Fruit fly (Drosophila melanogaster) ovary, adult (tissue): ENCODE data around the gene Ugt35E1.

Experiments used
- CG17801 ChIP-seq: fragments of 200-800 bp; optimal IDR thresholded peaks from 2 replicates; lab custom pipeline; 2019; ENCODE audit warnings: missing biosample characterization, mild to moderate bottlenecking, missing genetic modification characterization, moderate library complexity; ENCODE audit not compliant: partially characterized antibody

Gene Ugt35E1

dm6 chr3R:11165974-11166373, at the start of gene Ugt35E1:
Gene Ugt35E1, minus strand, starts transcription at chr3R:11166074.
- no peak for TF ChIP-seq CG17801 (GFP tag; lab: Kevin White, UChicago)

DNA sequence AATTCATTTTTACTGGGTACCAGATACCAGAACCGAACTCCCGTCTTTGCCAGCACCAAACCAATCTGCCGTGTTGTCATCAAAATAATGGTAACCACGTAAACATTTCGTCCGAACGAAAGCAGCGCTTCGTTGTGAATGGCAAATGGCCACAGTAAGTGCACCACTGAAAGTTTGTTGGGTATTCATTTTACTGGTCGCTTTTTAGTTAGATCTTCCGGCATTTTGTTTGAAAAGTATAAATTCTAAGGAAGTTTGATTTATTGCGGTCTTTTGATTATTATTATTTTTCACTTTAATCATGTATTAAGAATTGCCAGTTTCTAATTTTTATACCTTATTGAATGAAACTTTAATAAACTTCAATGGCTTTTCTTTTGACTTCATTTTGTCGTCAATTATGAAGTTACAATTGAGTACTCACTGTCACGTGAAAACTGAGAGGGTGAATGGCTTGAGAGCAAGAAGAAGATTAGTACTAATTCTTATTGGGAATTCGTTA, 48.6 kb upstream of the Ugt35E1 start, which contains the start of gene ZnT86D:
TSS of gene ZnT86D (minus strand) at position 91 of the 502 bp plus-strand sequence.
- peak; percentile 82 for TF ChIP-seq CG17801 (GFP tag; lab: Kevin White, UChicago)

dm6 chr3R:11211291-11212061, 45.6 kb upstream of the Ugt35E1 start:
- TF ChIP-seq CG17801 (GFP tag; lab: Kevin White, UChicago), result peak; percentile 65

- peak; percentile 62 for TF ChIP-seq CG17801 (GFP tag; lab: Kevin White, UChicago)
Measured at dm6 chr3R:11209801-11210402, 44.0 kb upstream of the Ugt35E1 start, which contains the start of the genes SdhC and Tctp. Gene SdhC, minus strand, starts transcription at chr3R:11209849. Gene Tctp, plus strand, starts transcription at chr3R:11210247.

dm6 chr3R:11208766-11209331, 43.0 kb upstream of the Ugt35E1 start:
- TF ChIP-seq CG17801 (GFP tag; lab: Kevin White, UChicago), result peak; percentile 1

dm6 chr3R:11200885-11201421, 35.1 kb upstream of the Ugt35E1 start:
- no peak for TF ChIP-seq CG17801 (GFP tag; lab: Kevin White, UChicago)

dm6 chr3R:11200042-11200884, 34.4 kb upstream of the Ugt35E1 start:
- no peak for TF ChIP-seq CG17801 (GFP tag; lab: Kevin White, UChicago)

DNA sequence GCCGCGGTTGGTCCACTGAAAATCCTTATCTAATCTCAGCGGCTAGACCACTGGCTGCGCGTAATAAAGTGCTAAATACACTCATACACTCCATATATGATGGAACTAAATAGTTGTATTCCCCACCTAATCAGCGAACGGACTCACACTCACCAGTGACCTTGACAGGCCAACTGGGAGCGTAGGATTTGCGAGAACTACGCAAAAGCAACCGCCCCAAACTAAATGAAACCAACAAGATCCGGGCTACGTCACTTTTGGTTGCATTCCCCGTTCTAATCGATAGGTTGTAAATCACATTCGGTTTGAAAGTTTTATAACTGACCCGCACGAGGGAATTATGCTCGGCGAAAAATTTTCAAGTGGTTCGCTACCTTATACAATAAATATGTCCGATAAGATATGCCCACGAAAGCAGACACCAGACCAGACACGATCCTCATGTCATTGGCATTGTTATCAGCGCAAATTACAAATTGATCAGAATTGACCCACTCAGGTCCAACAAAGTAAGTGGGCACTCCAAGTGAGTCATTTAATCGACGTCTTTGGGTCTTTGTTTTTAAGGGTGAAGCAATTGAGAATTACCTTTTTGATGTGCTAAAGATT, 33.5 kb upstream of the Ugt35E1 start:
- no peak for TF ChIP-seq CG17801 (GFP tag; lab: Kevin White, UChicago)

DNA sequence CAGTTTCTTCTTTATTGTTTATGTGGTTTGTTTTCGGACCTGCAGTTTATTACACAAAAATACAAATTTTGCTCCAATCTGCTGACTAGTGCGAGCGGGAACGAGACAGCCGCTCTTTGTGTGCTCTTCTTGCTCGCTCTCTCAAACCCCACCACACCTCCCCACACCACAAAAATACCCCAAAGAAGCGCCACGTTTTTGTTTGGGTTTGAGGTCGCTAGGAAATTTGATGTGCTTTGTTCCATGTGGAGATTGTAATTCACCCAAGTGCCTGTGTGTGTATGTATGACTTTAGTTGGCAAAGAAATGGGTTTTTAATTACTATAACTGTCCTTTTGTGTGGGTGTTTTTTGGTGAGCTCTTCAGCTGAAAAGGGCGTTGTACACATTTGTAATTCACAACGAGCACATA, 32.2 kb upstream of the Ugt35E1 start:
- peak; percentile 37 for TF ChIP-seq CG17801 (GFP tag; lab: Kevin White, UChicago)

- TF ChIP-seq CG17801 (GFP tag; lab: Kevin White, UChicago), result no peak
Measured at dm6 chr3R:11197389-11197716, 31.5 kb upstream of the Ugt35E1 start, which contains the start of gene cu. Gene cu, plus strand, starts transcription at chr3R:11197592.

DNA sequence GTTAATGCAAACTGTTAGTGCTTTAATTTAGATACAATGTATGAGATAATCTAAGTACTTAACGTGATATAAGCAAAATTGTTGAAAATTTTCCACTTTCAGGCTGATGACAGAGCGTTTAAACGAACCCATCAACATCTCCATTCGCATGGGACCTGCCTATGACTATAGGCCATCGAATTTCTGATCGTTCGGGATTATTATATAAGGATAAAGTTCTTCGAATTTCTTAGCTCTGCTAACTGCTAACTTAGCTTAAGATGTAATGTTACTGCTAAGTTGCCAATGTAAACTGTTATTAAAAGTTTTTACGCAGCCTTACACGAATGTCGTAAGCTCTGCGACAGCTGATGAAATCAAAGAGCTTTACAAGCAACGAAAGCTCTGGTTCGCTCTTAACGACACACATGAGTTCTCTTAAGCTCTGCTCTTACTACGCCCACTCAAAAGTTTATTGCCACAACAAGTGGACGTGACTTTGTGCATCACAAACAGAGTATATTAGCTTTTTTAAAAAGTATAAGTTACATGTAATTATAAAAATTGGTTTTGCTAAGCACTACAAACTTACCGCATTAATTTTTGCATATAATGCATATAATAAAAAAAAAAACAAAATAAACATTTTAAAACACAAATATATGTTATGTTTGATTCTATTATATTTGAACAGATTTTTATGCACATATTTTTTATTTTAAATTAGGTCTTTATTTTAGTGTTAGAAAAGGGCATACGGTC, 30.9 kb upstream of the Ugt35E1 start:
- TF ChIP-seq CG17801 (GFP tag; lab: Kevin White, UChicago), result peak; percentile 83

dm6 chr3R:11195792-11196191, 29.9 kb upstream of the Ugt35E1 start, which contains the start of gene CG18577:
Gene CG18577, plus strand, starts transcription at chr3R:11196092.
- no peak for TF ChIP-seq CG17801 (GFP tag; lab: Kevin White, UChicago)

dm6 chr3R:11178300-11178699, 12.4 kb upstream of the Ugt35E1 start:
- no peak for TF ChIP-seq CG17801 (GFP tag; lab: Kevin White, UChicago)
